Worm (Caenorhabditis elegans) whole organism, L3 larva: ENCODE results near the gene mdt-21.

ENCODE experiments used
- R02D3.7 ChIP-seq: fragments of 150-350 bp; optimal IDR thresholded peaks from 2 replicates; lab custom pipeline; 2014; ENCODE audit warnings: missing biosample characterization, missing genetic modification characterization
- aly-2 ChIP-seq: fragments of 150-350 bp; optimal IDR thresholded peaks from 2 replicates; lab custom pipeline; 2014; ENCODE audit warnings: missing biosample characterization, missing genetic modification characterization
- ama-1 ChIP-seq: fragments of 150-350 bp; optimal IDR thresholded peaks from 2 replicates; lab custom pipeline; 2018
- ceh-16 ChIP-seq: sonication (generic microtip); optimal IDR thresholded peaks from 2 replicates; lab custom pipeline; 2017; ENCODE audit warnings: missing biosample characterization, missing genetic modification characterization
- ceh-28 ChIP-seq: fragments of 150-350 bp; optimal IDR thresholded peaks from 2 replicates; lab custom pipeline; 2014; ENCODE audit warnings: missing biosample characterization, missing genetic modification reagents, missing genetic modification characterization
- ceh-82 ChIP-seq: fragments of 150-350 bp; optimal IDR thresholded peaks from 2 replicates; lab custom pipeline; 2014; ENCODE audit warnings: missing biosample characterization, missing genetic modification characterization
- ceh-9 ChIP-seq: sonication (generic microtip); optimal IDR thresholded peaks from 2 replicates; lab custom pipeline; 2018; ENCODE audit warnings: missing biosample characterization, missing genetic modification characterization
- daf-12 ChIP-seq: fragments of 150-350 bp; optimal IDR thresholded peaks from 2 replicates; lab custom pipeline; 2014; ENCODE audit warnings: missing biosample characterization, missing genetic modification reagents, missing genetic modification characterization
- egl-27 ChIP-seq: sonication (generic microtip); optimal IDR thresholded peaks from 4 replicates; lab custom pipeline; 2017; ENCODE audit warnings: missing biosample characterization, missing genetic modification reagents, missing genetic modification characterization
- egl-5 ChIP-seq: fragments of 150-350 bp; optimal IDR thresholded peaks from 2 replicates; lab custom pipeline; 2017; ENCODE audit warnings: missing biosample characterization, missing genetic modification reagents, missing genetic modification characterization, inconsistent platforms
- elt-1 ChIP-seq: fragments of 150-350 bp; optimal IDR thresholded peaks from 2 replicates; lab custom pipeline; 2014; ENCODE audit warnings: missing biosample characterization, missing genetic modification characterization
- elt-2 ChIP-seq: sonication (generic microtip); optimal IDR thresholded peaks from 2 replicates; lab custom pipeline; 2016; ENCODE audit warnings: missing genetic modification reagents, mild to moderate bottlenecking, missing genetic modification characterization, missing compliant biosample characterization
- elt-3 ChIP-seq, 3 experiments: fragments of 150-350 bp in 1 of 3; sonication (generic microtip) in 2 of 3; optimal IDR thresholded peaks; 2 replicates in 2 of 3; 4 replicates in 1 of 3; lab custom pipeline; 2014 to 2017; ENCODE audit warnings: missing biosample characterization in 3 of 3, missing genetic modification characterization in 3 of 3
- eor-1 ChIP-seq, 2 experiments: fragments of 150-350 bp; optimal IDR thresholded peaks; 2 replicates each; lab custom pipeline; 2014 to 2018; ENCODE audit warnings: missing biosample characterization in 2 of 2, missing genetic modification characterization in 2 of 2
- fkh-10 ChIP-seq: sonication (generic microtip); optimal IDR thresholded peaks from 2 replicates; lab custom pipeline; 2017; ENCODE audit warnings: missing biosample characterization, missing genetic modification reagents, missing genetic modification characterization
- fkh-2 ChIP-seq: fragments of 150-350 bp; optimal IDR thresholded peaks from 2 replicates; lab custom pipeline; 2014; ENCODE audit warnings: missing biosample characterization, missing genetic modification reagents, missing genetic modification characterization
- fos-1 ChIP-seq: fragments of 150-350 bp; optimal IDR thresholded peaks from 2 replicates; lab custom pipeline; 2014; ENCODE audit warnings: missing biosample characterization, missing genetic modification characterization
- hmg-11 ChIP-seq: sonication (generic microtip); optimal IDR thresholded peaks from 2 replicates; lab custom pipeline; 2016; ENCODE audit warnings: missing genetic modification characterization, missing compliant biosample characterization
- jun-1 ChIP-seq: fragments of 150-350 bp; optimal IDR thresholded peaks from 2 replicates; lab custom pipeline; 2014; ENCODE audit warnings: missing biosample characterization, missing genetic modification reagents, missing genetic modification characterization
- lin-15B ChIP-seq: fragments of 150-350 bp; optimal IDR thresholded peaks from 2 replicates; lab custom pipeline; 2014; ENCODE audit warnings: missing biosample characterization, missing genetic modification characterization
- lin-39 ChIP-seq: fragments of 150-350 bp; optimal IDR thresholded peaks from 2 replicates; lab custom pipeline; 2018; ENCODE audit warnings: missing biosample characterization, missing genetic modification reagents, missing genetic modification characterization
- lsy-12 ChIP-seq: sonication (generic microtip); optimal IDR thresholded peaks from 2 replicates; lab custom pipeline; 2016; ENCODE audit warnings: mild to moderate bottlenecking, missing genetic modification characterization, missing compliant biosample characterization
- mdl-1 ChIP-seq: fragments of 150-350 bp; optimal IDR thresholded peaks from 2 replicates; lab custom pipeline; 2014; ENCODE audit warnings: missing biosample characterization, missing genetic modification characterization
- mml-1 ChIP-seq: fragments of 150-350 bp; sonication (generic microtip); optimal IDR thresholded peaks from 3 replicates; lab custom pipeline; 2014; ENCODE audit warnings: missing biosample characterization, missing genetic modification characterization
- nfya-1 ChIP-seq: sonication (generic microtip); optimal IDR thresholded peaks from 2 replicates; lab custom pipeline; 2017; ENCODE audit warnings: missing genetic modification characterization, mild to moderate bottlenecking, missing compliant biosample characterization, antibody characterized with exemption, moderate library complexity; ENCODE audit not compliant: insufficient read depth
- nhr-12 ChIP-seq: fragments of 150-350 bp; optimal IDR thresholded peaks from 2 replicates; lab custom pipeline; 2014; ENCODE audit warnings: missing biosample characterization, missing genetic modification characterization
- nhr-23 ChIP-seq: fragments of 150-350 bp; optimal IDR thresholded peaks from 2 replicates; lab custom pipeline; 2014; ENCODE audit warnings: missing biosample characterization, missing genetic modification reagents, missing genetic modification characterization
- nhr-237 ChIP-seq: fragments of 150-350 bp; optimal IDR thresholded peaks from 2 replicates; lab custom pipeline; 2014; ENCODE audit warnings: missing biosample characterization, missing genetic modification characterization
- nhr-25 ChIP-seq: sonication (generic microtip); optimal IDR thresholded peaks from 2 replicates; lab custom pipeline; 2017; ENCODE audit warnings: missing biosample characterization, missing genetic modification characterization
- nhr-28 ChIP-seq: fragments of 150-350 bp; optimal IDR thresholded peaks from 2 replicates; lab custom pipeline; 2014; ENCODE audit warnings: missing biosample characterization, missing genetic modification characterization
- nhr-43 ChIP-seq: sonication (generic microtip); optimal IDR thresholded peaks from 2 replicates; lab custom pipeline; 2016; ENCODE audit warnings: mild to moderate bottlenecking, missing genetic modification characterization, missing compliant biosample characterization; ENCODE audit not compliant: poor library complexity, severe bottlenecking
- nhr-67 ChIP-seq: fragments of 150-350 bp; optimal IDR thresholded peaks from 2 replicates; lab custom pipeline; 2014; ENCODE audit warnings: missing biosample characterization, missing genetic modification characterization
- nhr-76 ChIP-seq: fragments of 150-350 bp; sonication (generic microtip); optimal IDR thresholded peaks from 5 replicates; lab custom pipeline; 2014; ENCODE audit warnings: missing biosample characterization, missing genetic modification characterization
- nhr-77 ChIP-seq: fragments of 150-350 bp; optimal IDR thresholded peaks from 2 replicates; lab custom pipeline; 2014; ENCODE audit warnings: missing biosample characterization, missing genetic modification characterization
- pha-4 ChIP-seq: fragments of 150-350 bp; optimal IDR thresholded peaks from 2 replicates; lab custom pipeline; 2014; ENCODE audit warnings: missing biosample characterization, missing genetic modification reagents, missing genetic modification characterization
- pqm-1 ChIP-seq: fragments of 150-350 bp; optimal IDR thresholded peaks from 2 replicates; lab custom pipeline; 2017; ENCODE audit warnings: missing biosample characterization, missing genetic modification characterization, inconsistent platforms
- sea-2 ChIP-seq: fragments of 150-350 bp; sonication (generic microtip); optimal IDR thresholded peaks from 4 replicates; lab custom pipeline; 2014; ENCODE audit warnings: missing biosample characterization, missing genetic modification reagents, missing genetic modification characterization
- skn-1 ChIP-seq: fragments of 150-350 bp; optimal IDR thresholded peaks from 2 replicates; lab custom pipeline; 2014; ENCODE audit warnings: missing biosample characterization, missing genetic modification characterization
- tbx-2 ChIP-seq: sonication (generic microtip); optimal IDR thresholded peaks from 2 replicates; lab custom pipeline; 2016; ENCODE audit warnings: mild to moderate bottlenecking, missing genetic modification characterization, missing compliant biosample characterization
- unc-39 ChIP-seq: sonication (generic microtip); optimal IDR thresholded peaks from 4 replicates; lab custom pipeline; 2017; ENCODE audit warnings: missing biosample characterization, missing genetic modification characterization
- unc-62 ChIP-seq: fragments of 150-350 bp; sonication (generic microtip); optimal IDR thresholded peaks from 4 replicates; lab custom pipeline; 2014; ENCODE audit warnings: missing biosample characterization, missing genetic modification reagents, missing genetic modification characterization
- zag-1 ChIP-seq: fragments of 150-350 bp; optimal IDR thresholded peaks from 2 replicates; lab custom pipeline; 2014; ENCODE audit warnings: missing biosample characterization, missing genetic modification characterization
- ztf-11 ChIP-seq: fragments of 150-350 bp; optimal IDR thresholded peaks from 2 replicates; lab custom pipeline; 2014; ENCODE audit warnings: missing biosample characterization, missing genetic modification characterization
- ztf-4 ChIP-seq: fragments of 150-350 bp; optimal IDR thresholded peaks from 2 replicates; lab custom pipeline; 2014; ENCODE audit warnings: missing biosample characterization, missing genetic modification characterization

Gene mdt-21

DNA sequence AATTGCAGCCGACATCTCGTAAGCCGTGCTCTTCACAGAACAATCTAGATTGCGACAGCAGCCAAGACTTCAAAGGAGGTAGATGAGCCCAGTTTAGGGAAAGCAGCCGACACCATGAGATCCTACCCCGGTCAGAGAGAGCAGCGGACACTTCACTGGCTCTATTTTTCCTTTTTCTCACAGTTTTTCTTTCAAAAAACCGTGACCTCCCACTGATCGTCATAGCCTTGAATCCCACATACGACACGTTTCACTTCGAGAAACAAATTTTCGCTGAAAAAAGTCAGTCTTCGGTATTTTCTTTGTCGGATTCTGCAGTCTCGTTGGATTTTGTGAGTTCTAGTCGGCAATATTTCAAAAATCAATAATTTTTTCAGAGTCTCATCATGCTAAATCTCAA lies 45.4 kb upstream of the mdt-21 start, which contains the start of gene Y41C4A.21:
TSS of gene Y41C4A.21 (plus strand) at position 301 of the 400 bp plus-strand sequence.
- TF ChIP-seq lin-15B (no peak), skn-1 (tag; lab: Kevin White, UChicago) (no peak), elt-3 (tag; optimal IDR thresholded peaks at IDR 0.05; lab: Kevin White, UChicago) (no peak), egl-5 (no peak), ceh-82 (tag; lab: Kevin White, UChicago) (no peak), sea-2 (no peak), daf-12 (tag; lab: Kevin White, UChicago) (no peak)
- TF ChIP-seq, all 47 proteins: peak for 0

DNA sequence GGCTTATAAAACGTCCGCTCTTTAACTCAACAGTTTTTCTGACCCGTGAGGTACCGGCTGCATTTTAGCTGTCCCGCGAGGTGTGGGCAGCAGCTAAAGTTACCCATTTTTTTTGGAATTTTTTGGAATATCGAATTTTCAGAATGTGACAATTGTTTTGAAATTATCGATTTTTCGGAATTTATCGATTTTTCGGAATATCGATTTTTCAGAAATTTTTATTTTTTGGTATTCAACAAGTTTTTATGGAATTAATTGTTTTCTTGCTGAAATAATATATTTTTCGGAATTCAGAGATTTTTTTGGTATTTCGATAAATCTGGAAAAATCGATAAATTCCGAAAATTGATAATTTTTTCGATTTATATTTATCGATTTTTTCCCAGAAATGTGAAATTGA lies 44.5 kb upstream of the mdt-21 start:
- TF ChIP-seq ztf-4 (tag; lab: Kevin White, UChicago) (no peak), ceh-28 (tag; lab: Kevin White, UChicago) (peak; percentile 97)

DNA sequence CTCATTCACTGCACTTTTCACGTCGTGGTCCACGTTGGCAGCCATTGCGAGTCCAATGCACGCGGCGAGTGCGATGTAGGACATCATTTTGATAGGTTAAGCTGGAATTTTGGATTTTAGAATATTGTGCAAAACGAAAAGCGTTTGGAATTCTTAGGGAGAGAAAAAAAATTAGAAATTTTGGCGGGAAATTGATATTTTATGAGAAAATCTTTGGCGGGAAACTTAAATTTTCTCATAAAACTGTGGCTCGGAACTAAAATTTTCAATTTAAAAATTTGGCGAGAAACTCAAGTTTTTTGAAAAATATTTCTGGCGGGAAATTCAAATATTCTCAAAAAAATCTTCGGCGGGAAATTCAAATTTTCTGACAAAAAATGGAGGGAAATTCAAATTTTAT lies 39.9 kb upstream of the mdt-21 start, which contains the start of gene sup-1:
TSS of gene sup-1 (minus strand) at position 101 of the 400 bp plus-strand sequence.
- TF ChIP-seq nhr-76 (tag; lab: Kevin White, UChicago) (no peak), R02D3.7 (tag; lab: Kevin White, UChicago) (no peak), zag-1 (tag; lab: Kevin White, UChicago) (no peak), ztf-4 (tag; lab: Kevin White, UChicago) (no peak), mml-1 (tag; lab: Kevin White, UChicago) (no peak), mdl-1 (tag; lab: Kevin White, UChicago) (no peak), egl-27 (tag; lab: Kevin White, UChicago) (no peak), fkh-10 (no peak), unc-39 (no peak), nhr-43 (tag; lab: Kevin White, UChicago) (no peak), tbx-2 (tag; lab: Kevin White, UChicago) (no peak), nhr-23 (no peak), elt-2 (tag; lab: Kevin White, UChicago) (no peak), ztf-11 (tag; lab: Kevin White, UChicago) (no peak), nhr-237 (tag; lab: Kevin White, UChicago) (no peak), nfya-1 (tag; lab: Kevin White, UChicago) (no peak)

DNA sequence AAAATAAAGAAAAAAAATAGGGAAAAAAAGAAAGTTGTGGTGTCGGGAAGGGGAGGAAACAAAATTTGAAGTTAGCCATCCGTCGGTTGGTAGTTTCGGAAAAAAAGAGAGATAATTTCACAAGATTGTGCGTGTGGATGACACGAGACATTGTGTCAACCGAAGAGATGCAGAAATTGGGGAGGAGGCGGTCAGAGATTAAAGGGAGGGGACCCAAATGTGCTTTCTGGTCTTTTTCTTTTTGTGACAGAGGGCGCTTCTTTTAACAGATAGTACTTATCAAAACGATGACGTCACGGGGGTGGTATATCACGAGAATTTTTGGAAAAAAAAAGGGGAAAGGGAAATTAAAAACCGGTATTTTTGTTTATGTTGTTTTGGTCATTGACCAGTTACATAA lies 38.9 kb upstream of the mdt-21 start:
- no peak for TF ChIP-seq tbx-2 (tag; lab: Kevin White, UChicago)
- TF ChIP-seq mdl-1 (tag; lab: Kevin White, UChicago), result peak; percentile 21
- TF ChIP-seq hmg-11 (tag; lab: Kevin White, UChicago), result peak; percentile 11
- TF ChIP-seq jun-1, result no peak
- no peak for TF ChIP-seq nhr-76 (tag; lab: Kevin White, UChicago)
- TF ChIP-seq ceh-16 (tag; lab: Kevin White, UChicago), result no peak
- TF ChIP-seq ceh-9, result no peak
- no peak for TF ChIP-seq elt-3 (tag; optimal IDR thresholded peaks at IDR 0.05; lab: Kevin White, UChicago)
- no peak for TF ChIP-seq eor-1 (tag; optimal IDR thresholded peaks at IDR 0.05; lab: Kevin White, UChicago)
- TF ChIP-seq fkh-2, result no peak
- no peak for TF ChIP-seq unc-62 (GFP tag; lab: Kevin White, UChicago)
- peak; percentile 73 for TF ChIP-seq lin-39 (tag; lab: Kevin White, UChicago)
- TF ChIP-seq daf-12 (tag; lab: Kevin White, UChicago), result no peak
- TF ChIP-seq ztf-4 (tag; lab: Kevin White, UChicago), result no peak
- TF ChIP-seq ceh-82 (tag; lab: Kevin White, UChicago), result no peak
- no peak for TF ChIP-seq fos-1 (tag; lab: Kevin White, UChicago)
- TF ChIP-seq nfya-1 (tag; lab: Kevin White, UChicago), result peak; percentile 73
- no peak for TF ChIP-seq pqm-1 (tag; lab: Kevin White, UChicago)
- TF ChIP-seq nhr-28 (tag; lab: Kevin White, UChicago), result no peak
- no peak for TF ChIP-seq nhr-237 (tag; lab: Kevin White, UChicago)
- no peak for TF ChIP-seq ama-1 (lab: Kevin White, UChicago)
- TF ChIP-seq lsy-12 (tag; lab: Kevin White, UChicago), result no peak
- no peak for TF ChIP-seq unc-39
- no peak for TF ChIP-seq egl-27 (tag; lab: Kevin White, UChicago)
- TF ChIP-seq R02D3.7 (tag; lab: Kevin White, UChicago), result no peak
- TF ChIP-seq nhr-77, result no peak
- TF ChIP-seq aly-2 (tag; lab: Kevin White, UChicago), result no peak
- no peak for TF ChIP-seq sea-2
- TF ChIP-seq elt-1, result peak; percentile 24
- no peak for TF ChIP-seq fkh-10
- no peak for TF ChIP-seq nhr-12 (tag; lab: Kevin White, UChicago)
- no peak for TF ChIP-seq nhr-43 (tag; lab: Kevin White, UChicago)
- no peak for TF ChIP-seq skn-1 (tag; lab: Kevin White, UChicago)
- TF ChIP-seq zag-1 (tag; lab: Kevin White, UChicago), result no peak
- TF ChIP-seq pha-4 (tag; lab: Kevin White, UChicago), result no peak
- no peak for TF ChIP-seq ceh-28 (tag; lab: Kevin White, UChicago)
- no peak for TF ChIP-seq egl-5
- TF ChIP-seq nhr-67, result no peak
- TF ChIP-seq nhr-23, result no peak
- TF ChIP-seq ztf-11 (tag; lab: Kevin White, UChicago), result no peak
- TF ChIP-seq elt-2 (tag; lab: Kevin White, UChicago), result no peak
- peak; percentile 17 for TF ChIP-seq lin-15B
- no peak for TF ChIP-seq nhr-25 (tag; lab: Kevin White, UChicago)
- no peak for TF ChIP-seq mml-1 (tag; lab: Kevin White, UChicago)
